Comparison of ENCODE assay signal across 1 fruit fly cellular context in the genomic region with DNA sequence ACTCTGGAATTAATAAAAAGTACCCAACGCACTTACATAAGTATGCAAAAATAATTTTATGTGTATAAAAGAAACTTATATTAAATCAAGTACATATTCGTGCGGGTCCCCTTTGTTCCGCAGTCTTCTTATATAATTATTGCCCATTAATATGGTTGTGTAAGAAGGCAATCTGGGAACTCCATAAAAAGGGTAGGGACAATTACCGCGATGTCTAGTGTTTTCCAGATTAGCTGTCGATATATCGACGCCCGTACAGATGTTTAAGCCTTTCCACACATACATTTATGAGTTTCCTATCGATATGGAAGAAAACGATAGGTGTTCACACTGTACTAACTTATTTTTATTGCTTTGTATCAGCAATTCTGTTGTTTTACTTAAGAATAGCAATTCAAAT.
TF ChIP-seq lines count a peak whose summit lies in the region.

No protein-coding gene starts in this region.

TF ChIP-seq in whole organism, embryonic, 481 proteins besides CTCF, POLR2A, EP300 and RAD21 (continued from another document):
- TF ChIP-seq CG4424 (GFP tag; optimal IDR thresholded peaks at IDR 0.05; lab: Kevin White, UChicago) (no peak), MTF-1 (GFP tag; optimal IDR thresholded peaks at IDR 0.05; lab: Kevin White, UChicago; ENCODE audit: borderline replicate concordance) (no peak), CG17328 (GFP tag; IDR thresholded peaks at IDR 0.05; lab: Robert Waterston, UW) (no peak), inv (GFP tag; IDR thresholded peaks at IDR 0.05; lab: Robert Waterston, UW; ENCODE audit: partially characterized antibody) (peak; percentile 95), wdn (GFP tag; IDR thresholded peaks at IDR 0.05; lab: Robert Waterston, UW) (no peak), CG14860 (GFP tag; IDR thresholded peaks at IDR 0.05; lab: Robert Waterston, UW; ENCODE audit: partially characterized antibody) (no peak; the same call in 2 of the 3 replicates), CG2875 (GFP tag; optimal IDR thresholded peaks at IDR 0.05; lab: Kevin White, UChicago) (no peak), CG4404 (GFP tag; IDR thresholded peaks at IDR 0.05; lab: Robert Waterston, UW) (no peak), CG17829 (tag; optimal IDR thresholded peaks at IDR 0.05; lab: Kevin White, UChicago) (peak; percentile 56), Dref (GFP tag; IDR thresholded peaks at IDR 0.05; lab: Robert Waterston, UW) (no peak; the same call in 1 of the 2 replicates), CG9876 (GFP tag; optimal IDR thresholded peaks at IDR 0.05; lab: Kevin White, UChicago) (peak; percentile 15), kah (GFP tag; optimal IDR thresholded peaks at IDR 0.05; lab: Kevin White, UChicago) (no peak), D (optimal IDR thresholded peaks at IDR 0.05; lab: Kevin White, UChicago) (no peak), D (GFP tag; optimal IDR thresholded peaks at IDR 0.05; lab: Kevin White, UChicago) (no peak), sqz (GFP tag; optimal IDR thresholded peaks at IDR 0.05; lab: Kevin White, UChicago) (no peak), CG10209 (GFP tag; optimal IDR thresholded peaks at IDR 0.05; lab: Kevin White, UChicago) (no peak), E2f1 (GFP tag; IDR thresholded peaks at IDR 0.05; lab: Robert Waterston, UW) (no peak), CG12155 (GFP tag; optimal IDR thresholded peaks at IDR 0.05; lab: Kevin White, UChicago) (peak; percentile 25), ap (GFP tag; IDR thresholded peaks at IDR 0.05; lab: Robert Waterston, UW) (no peak), slp2 (GFP tag; optimal IDR thresholded peaks at IDR 0.05; lab: Kevin White, UChicago) (peak; percentile 4), CG12391 (tag; optimal IDR thresholded peaks at IDR 0.05; lab: Kevin White, UChicago) (peak; percentile 42), CG14965 (GFP tag; optimal IDR thresholded peaks at IDR 0.05; lab: Kevin White, UChicago; ENCODE audit: borderline replicate concordance) (no peak), CG11093 (GFP tag; IDR thresholded peaks at IDR 0.05; lab: Robert Waterston, UW) (no peak), Hand (GFP tag; optimal IDR thresholded peaks at IDR 0.05; lab: Kevin White, UChicago) (no peak), CG14014 (GFP tag; IDR thresholded peaks at IDR 0.05; lab: Robert Waterston, UW) (peak; percentile 46; the same call in 1 of the 2 replicates), CG31388 (GFP tag; optimal IDR thresholded peaks at IDR 0.05; lab: Kevin White, UChicago) (no peak), Oaz (GFP tag; IDR thresholded peaks at IDR 0.05; lab: Robert Waterston, UW) (no peak), jing (GFP tag; optimal IDR thresholded peaks at IDR 0.05; lab: Kevin White, UChicago) (no peak), Dp (GFP tag; optimal IDR thresholded peaks at IDR 0.05; lab: Kevin White, UChicago) (peak; percentile 27), corto (GFP tag; optimal IDR thresholded peaks at IDR 0.05; lab: Kevin White, UChicago) (no peak), al (GFP tag; IDR thresholded peaks at IDR 0.05; lab: Robert Waterston, UW) (no peak), ci (GFP tag; IDR thresholded peaks at IDR 0.05; lab: Robert Waterston, UW) (no peak), CG9215 (GFP tag; IDR thresholded peaks at IDR 0.05; lab: Robert Waterston, UW) (no peak), Lpt (GFP tag; optimal IDR thresholded peaks at IDR 0.05; lab: Kevin White, UChicago) (no peak), CG1024 (GFP tag; IDR thresholded peaks at IDR 0.05; lab: Robert Waterston, UW) (peak; percentile 95), Drgx (GFP tag; IDR thresholded peaks at IDR 0.05; lab: Robert Waterston, UW) (no peak), Deaf1 (tag; optimal IDR thresholded peaks at IDR 0.05; lab: Kevin White, UChicago) (no peak), HLH4C (GFP tag; IDR thresholded peaks at IDR 0.05; lab: Robert Waterston, UW; ENCODE audit: partially characterized antibody) (no peak), eve (GFP tag; optimal IDR thresholded peaks at IDR 0.05; lab: Kevin White, UChicago) (no peak), dan (GFP tag; IDR thresholded peaks at IDR 0.05; lab: Robert Waterston, UW) (no peak), Gug (GFP tag; IDR thresholded peaks at IDR 0.05; lab: Robert Waterston, UW) (no peak; the same call in 3 of the 4 replicates), toy (GFP tag; IDR thresholded peaks at IDR 0.05; lab: Robert Waterston, UW) (no peak), slou (GFP tag; optimal IDR thresholded peaks at IDR 0.05; lab: Kevin White, UChicago) (no peak), ems (GFP tag; optimal IDR thresholded peaks at IDR 0.05; lab: Kevin White, UChicago) (peak; percentile 22), bbx (GFP tag; IDR thresholded peaks at IDR 0.05; lab: Robert Waterston, UW; ENCODE audit: partially characterized antibody) (peak; percentile 98), tap (tag; optimal IDR thresholded peaks at IDR 0.05; lab: Kevin White, UChicago) (peak; percentile 14), CG15601 (tag; optimal IDR thresholded peaks at IDR 0.05; lab: Kevin White, UChicago) (no peak), grn (GFP tag; optimal IDR thresholded peaks at IDR 0.05; lab: Kevin White, UChicago) (no peak), CG17186 (GFP tag; optimal IDR thresholded peaks at IDR 0.05; lab: Kevin White, UChicago) (peak; percentile 34), CG11504 (tag; optimal IDR thresholded peaks at IDR 0.05; lab: Kevin White, UChicago) (no peak), CG4854 (GFP tag; optimal IDR thresholded peaks at IDR 0.05; lab: Kevin White, UChicago) (peak; percentile 4), sob (GFP tag; IDR thresholded peaks at IDR 0.05; lab: Robert Waterston, UW) (no peak; the same call in 1 of the 2 replicates), CG12942 (GFP tag; optimal IDR thresholded peaks at IDR 0.05; lab: Kevin White, UChicago) (no peak), Bdp1 (GFP tag; optimal IDR thresholded peaks at IDR 0.05; lab: Kevin White, UChicago) (no peak), ham (GFP tag; IDR thresholded peaks at IDR 0.05; lab: Robert Waterston, UW) (no peak), CG17385 (GFP tag; optimal IDR thresholded peaks at IDR 0.05; lab: Kevin White, UChicago) (no peak), Hmr (GFP tag; optimal IDR thresholded peaks at IDR 0.05; lab: Kevin White, UChicago) (no peak), twi (tag; optimal IDR thresholded peaks at IDR 0.05; lab: Kevin White, UChicago) (peak; percentile 53), CG15514 (GFP tag; optimal IDR thresholded peaks at IDR 0.05; lab: Kevin White, UChicago) (no peak), CG10431 (GFP tag; optimal IDR thresholded peaks at IDR 0.05; lab: Kevin White, UChicago) (no peak), vfl (GFP tag; optimal IDR thresholded peaks at IDR 0.05; lab: Kevin White, UChicago) (no peak), CG1647 (GFP tag; optimal IDR thresholded peaks at IDR 0.05; lab: Kevin White, UChicago) (no peak), CG7786 (GFP tag; optimal IDR thresholded peaks at IDR 0.05; lab: Kevin White, UChicago) (peak; percentile 1), chinmo (GFP tag; IDR thresholded peaks at IDR 0.05; lab: Robert Waterston, UW; ENCODE audit: partially characterized antibody) (peak; percentile 94), CG18599 (GFP tag; optimal IDR thresholded peaks at IDR 0.05; lab: Kevin White, UChicago) (no peak), Lhr (GFP tag; optimal IDR thresholded peaks at IDR 0.05; lab: Kevin White, UChicago) (peak; percentile 78), Stat92E (GFP tag; optimal IDR thresholded peaks at IDR 0.05; lab: Kevin White, UChicago) (no peak), BtbVII (GFP tag; optimal IDR thresholded peaks at IDR 0.05; lab: Kevin White, UChicago) (peak; percentile 8), lab (GFP tag; optimal IDR thresholded peaks at IDR 0.05; lab: Kevin White, UChicago) (no peak), chif (GFP tag; optimal IDR thresholded peaks at IDR 0.05; lab: Kevin White, UChicago) (peak in 1 of 2 experiments; percentile 23), CG5180 (GFP tag; optimal IDR thresholded peaks at IDR 0.05; lab: Kevin White, UChicago) (no peak), Fer3 (tag; optimal IDR thresholded peaks at IDR 0.05; lab: Kevin White, UChicago) (peak; percentile 29), dpn (GFP tag; optimal IDR thresholded peaks at IDR 0.05; lab: Kevin White, UChicago) (peak; percentile 35 to 55), Dll (GFP tag; IDR thresholded peaks at IDR 0.05; lab: Robert Waterston, UW; ENCODE audit: partially characterized antibody) (peak; percentile 92), CG15269 (tag; optimal IDR thresholded peaks at IDR 0.05; lab: Kevin White, UChicago) (peak; percentile 28), Meics (GFP tag; optimal IDR thresholded peaks at IDR 0.05; lab: Kevin White, UChicago) (peak; percentile 57), Neu2 (GFP tag; optimal IDR thresholded peaks at IDR 0.05; lab: Kevin White, UChicago; ENCODE audit: borderline replicate concordance) (peak; percentile 23), CG13775 (GFP tag; optimal IDR thresholded peaks at IDR 0.05; lab: Kevin White, UChicago) (no peak), CG17359 (tag; optimal IDR thresholded peaks at IDR 0.05; lab: Kevin White, UChicago) (peak; percentile 22), lmd (GFP tag; IDR thresholded peaks at IDR 0.05; lab: Robert Waterston, UW) (no peak), CG8388 (GFP tag; optimal IDR thresholded peaks at IDR 0.05; lab: Kevin White, UChicago) (peak; percentile 12), ato (GFP tag; IDR thresholded peaks at IDR 0.05; lab: Robert Waterston, UW; ENCODE audit: partially characterized antibody) (no peak), CG2889 (GFP tag; IDR thresholded peaks at IDR 0.05; lab: Robert Waterston, UW) (no peak), Mad (GFP tag; optimal IDR thresholded peaks at IDR 0.05; lab: Kevin White, UChicago) (peak; percentile 2), gem (tag; optimal IDR thresholded peaks at IDR 0.05; lab: Kevin White, UChicago) (peak; percentile 31), yki (optimal IDR thresholded peaks at IDR 0.05; lab: Kevin White, UChicago) (no peak), CG13296 (GFP tag; optimal IDR thresholded peaks at IDR 0.05; lab: Kevin White, UChicago) (no peak), CG15479 (GFP tag; optimal IDR thresholded peaks at IDR 0.05; lab: Kevin White, UChicago) (no peak), wek (GFP tag; optimal IDR thresholded peaks at IDR 0.05; lab: Kevin White, UChicago) (no peak), CG2129 (GFP tag; IDR thresholded peaks at IDR 0.05; lab: Robert Waterston, UW; ENCODE audit: partially characterized antibody) (peak; percentile 67), chm (GFP tag; IDR thresholded peaks at IDR 0.05; lab: Robert Waterston, UW) (no peak), exex (tag; optimal IDR thresholded peaks at IDR 0.05; lab: Kevin White, UChicago) (no peak), CG17568 (GFP tag; optimal IDR thresholded peaks at IDR 0.05; lab: Kevin White, UChicago) (peak; percentile 34), mld (GFP tag; IDR thresholded peaks at IDR 0.05; lab: Robert Waterston, UW; ENCODE audit: partially characterized antibody) (no peak; the same call in 2 of the 3 replicates), CG32767 (GFP tag; IDR thresholded peaks at IDR 0.05; lab: Robert Waterston, UW) (peak; percentile 52; the same call in 1 of the 2 replicates), CG11695 (GFP tag; IDR thresholded peaks at IDR 0.05; lab: Robert Waterston, UW) (no peak), Hsf (GFP tag; optimal IDR thresholded peaks at IDR 0.05; lab: Kevin White, UChicago) (peak; percentile 42), crol (GFP tag; IDR thresholded peaks at IDR 0.05; lab: Robert Waterston, UW) (no peak), CG12299 (tag; optimal IDR thresholded peaks at IDR 0.05; lab: Kevin White, UChicago) (no peak), phol (tag; optimal IDR thresholded peaks at IDR 0.05; lab: Kevin White, UChicago) (peak; percentile 57), CG6654 (GFP tag; optimal IDR thresholded peaks at IDR 0.05; lab: Kevin White, UChicago) (no peak), CG3163 (GFP tag; optimal IDR thresholded peaks at IDR 0.05; lab: Kevin White, UChicago) (peak; percentile 26), NfI (GFP tag; optimal IDR thresholded peaks at IDR 0.05; lab: Kevin White, UChicago) (no peak), CG42726 (GFP tag; IDR thresholded peaks at IDR 0.05; lab: Robert Waterston, UW; ENCODE audit: partially characterized antibody) (no peak), pan (optimal IDR thresholded peaks at IDR 0.05; lab: Kevin White, UChicago) (no peak), pan (GFP tag; optimal IDR thresholded peaks at IDR 0.05 in 1 of 2, IDR thresholded peaks at IDR 0.05 in 1 of 2) (no peak)
